Worm (Caenorhabditis elegans) whole organism, L2 larva: ENCODE data around the gene C16C8.20.

ENCODE experiments used
- ama-1 ChIP-seq: fragments of 150-350 bp; optimal IDR thresholded peaks from 2 replicates; lab custom pipeline; 2018; ENCODE audit warnings: inconsistent platforms
- blmp-1 ChIP-seq: sonication (generic microtip); optimal IDR thresholded peaks from 2 replicates; lab custom pipeline; 2017; ENCODE audit warnings: missing genetic modification characterization, mild to moderate bottlenecking, missing compliant biosample characterization, antibody characterized with exemption, moderate library complexity; ENCODE audit not compliant: insufficient read depth
- ceh-82 ChIP-seq: fragments of 150-350 bp; optimal IDR thresholded peaks from 2 replicates; lab custom pipeline; 2014; ENCODE audit warnings: missing biosample characterization, missing genetic modification characterization
- mdl-1 ChIP-seq, 2 experiments: fragments of 150-350 bp in 1 of 2; sonication (generic microtip) in 1 of 2; optimal IDR thresholded peaks; 2 replicates each; lab custom pipeline; 2017; ENCODE audit warnings: missing biosample characterization in 2 of 2, missing genetic modification characterization in 2 of 2
- nhr-11 ChIP-seq: fragments of 150-350 bp; optimal IDR thresholded peaks from 2 replicates; lab custom pipeline; 2014; ENCODE audit warnings: missing biosample characterization, missing genetic modification characterization
- nhr-6 ChIP-seq: fragments of 150-350 bp; optimal IDR thresholded peaks from 2 replicates; lab custom pipeline; 2014; ENCODE audit warnings: missing biosample characterization, missing genetic modification characterization

DNA sequence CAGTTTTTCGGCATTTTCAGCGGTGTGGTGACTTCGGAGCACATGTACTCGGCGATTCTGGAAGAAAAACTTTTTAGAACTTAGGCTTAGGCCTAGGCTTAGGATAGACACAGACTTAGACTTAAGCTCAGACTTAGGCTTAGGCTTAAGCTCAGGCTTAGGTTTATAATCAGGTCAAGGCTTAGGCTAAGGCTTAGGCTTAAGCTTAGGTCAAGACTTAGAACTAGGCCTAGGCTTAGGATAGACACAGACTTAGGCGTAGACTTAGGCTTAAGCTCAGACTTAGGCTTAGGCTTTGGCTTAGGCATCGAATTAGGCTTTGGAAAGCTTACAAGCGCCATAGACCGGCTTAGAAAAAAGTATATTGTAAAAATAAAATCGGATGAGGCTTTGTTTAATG is 29.8 kb downstream of the C16C8.20 start:
- TF ChIP-seq blmp-1 (tag; lab: Kevin White, UChicago), result no peak
- TF ChIP-seq ama-1, result no peak
- no peak for TF ChIP-seq nhr-11
- TF ChIP-seq ceh-82, result no peak
- no peak for TF ChIP-seq mdl-1 (tag; optimal IDR thresholded peaks at IDR 0.05; lab: Kevin White, UChicago)
- no peak for TF ChIP-seq nhr-6 (tag; lab: Kevin White, UChicago)
